Fruit fly (Drosophila melanogaster) whole organism, embryonic: ENCODE data around the gene Cka.
"Not testable (repeated sequence)": the region's sequence is repeated elsewhere in the genome, so short reads cannot be mapped to it uniquely, and the experiment has no call there.

ENCODE experiments used
- CG10267 ChIP-seq: fragments of 200-800 bp; sonication (Bioruptor generic); optimal IDR thresholded peaks from 2 replicates; lab custom pipeline; 2018; ENCODE audit warnings: missing biosample characterization, mild to moderate bottlenecking, missing genetic modification characterization, moderate library complexity
- CG11093 ChIP-seq: fragments of 200-800 bp; sonication (Bioruptor generic); IDR thresholded peaks from 3 replicates; pipeline ENCODE4 v1.3.6; 2022; ENCODE audit warnings: missing biosample characterization, missing genetic modification characterization
- CG11504 ChIP-seq: fragments of 200-800 bp; sonication (Bioruptor generic); optimal IDR thresholded peaks from 3 replicates; lab custom pipeline; 2019; ENCODE audit warnings: missing biosample characterization, mild to moderate bottlenecking, missing genetic modification characterization, moderate library complexity
- CG13775 ChIP-seq: fragments of 200-800 bp; sonication (Bioruptor generic); optimal IDR thresholded peaks from 3 replicates; lab custom pipeline; 2017; ENCODE audit warnings: missing biosample characterization, mild to moderate bottlenecking, missing genetic modification characterization
- CG14050 ChIP-seq: fragments of 200-800 bp; sonication (Bioruptor generic); IDR thresholded peaks from 3 replicates; pipeline ENCODE4 v1.3.6; 2022; ENCODE audit warnings: missing biosample characterization, missing genetic modification characterization
- CG14860 ChIP-seq: fragments of 200-800 bp; sonication (Bioruptor generic); IDR thresholded peaks from 3 replicates; pipeline ENCODE4 v1.3.6; 2022; ENCODE audit warnings: missing biosample characterization, missing genetic modification characterization; ENCODE audit not compliant: partially characterized antibody
- CG31388 ChIP-seq: fragments of 200-800 bp; sonication (Bioruptor generic); optimal IDR thresholded peaks from 2 replicates; lab custom pipeline; 2016; ENCODE audit warnings: missing biosample characterization, missing genetic modification characterization
- CG3407 ChIP-seq: fragments of 200-800 bp; sonication (Bioruptor generic); optimal IDR thresholded peaks from 2 replicates; lab custom pipeline; 2018; ENCODE audit warnings: missing biosample characterization, mild to moderate bottlenecking, missing genetic modification characterization
- CG3847 ChIP-seq: fragments of 200-800 bp; sonication (Bioruptor generic); IDR thresholded peaks from 2 replicates; pipeline ENCODE4 v1.3.6; 2022; ENCODE audit warnings: missing biosample characterization, missing genetic modification characterization
- CG4282 ChIP-seq: fragments of 200-800 bp; sonication (Bioruptor generic); optimal IDR thresholded peaks from 2 replicates; lab custom pipeline; 2016; ENCODE audit warnings: missing biosample characterization, missing genetic modification characterization
- CG4617 ChIP-seq: fragments of 200-800 bp; sonication (Bioruptor generic); optimal IDR thresholded peaks from 3 replicates; lab custom pipeline; 2016; ENCODE audit warnings: missing biosample characterization, missing genetic modification characterization, borderline replicate concordance
- CG6254 ChIP-seq: fragments of 200-800 bp; sonication (Bioruptor generic); optimal IDR thresholded peaks from 3 replicates; lab custom pipeline; 2017; ENCODE audit warnings: mild to moderate bottlenecking, missing biosample characterization, missing genetic modification reagents, missing genetic modification characterization
- CG7372 ChIP-seq: fragments of 200-800 bp; sonication (Bioruptor generic); IDR thresholded peaks from 2 replicates; pipeline ENCODE4 v1.3.6; 2022; ENCODE audit warnings: missing biosample characterization, missing genetic modification characterization
- CG8765 ChIP-seq: fragments of 200-800 bp; sonication (Bioruptor generic); IDR thresholded peaks from 2 replicates; pipeline ENCODE4 v1.3.6; 2022; ENCODE audit warnings: missing biosample characterization, missing genetic modification characterization
- CG9817 ChIP-seq: fragments of 200-800 bp; sonication (Bioruptor generic); optimal IDR thresholded peaks from 2 replicates; lab custom pipeline; 2018; ENCODE audit warnings: missing biosample characterization, mild to moderate bottlenecking, missing genetic modification characterization, moderate library complexity
- CkIIα-i1 ChIP-seq: fragments of 200-800 bp; sonication (Bioruptor generic); IDR thresholded peaks from 2 replicates; pipeline ENCODE4 v1.3.6; 2022; ENCODE audit warnings: missing biosample characterization, missing genetic modification characterization
- Dref ChIP-seq: fragments of 200-800 bp; sonication (Bioruptor generic); IDR thresholded peaks from 2 replicates; pipeline ENCODE4 v1.3.6; 2022; ENCODE audit warnings: missing biosample characterization, missing genetic modification characterization
- Ets65A ChIP-seq: fragments of 200-800 bp; sonication (Bioruptor generic); peaks from one replicate; lab custom pipeline; 2016; ENCODE audit warnings: missing biosample characterization, missing genetic modification characterization
- Hmr ChIP-seq: fragments of 200-800 bp; sonication (Bioruptor generic); optimal IDR thresholded peaks from 3 replicates; lab custom pipeline; 2017; ENCODE audit warnings: mild to moderate bottlenecking, missing biosample characterization, missing genetic modification reagents, missing genetic modification characterization
- Jarid2 ChIP-seq: fragments of 200-800 bp; sonication (Bioruptor generic); optimal IDR thresholded peaks from 3 replicates; lab custom pipeline; 2017; ENCODE audit warnings: mild to moderate bottlenecking, missing biosample characterization, missing genetic modification reagents, missing genetic modification characterization
- Med ChIP-seq: fragments of 200-800 bp; sonication (Bioruptor generic); peaks from one replicate; lab custom pipeline; 2016; ENCODE audit warnings: missing biosample characterization, missing genetic modification characterization, mild to moderate bottlenecking, inconsistent platforms, moderate library complexity
- ac ChIP-seq: fragments of 200-800 bp; sonication (Bioruptor generic); optimal IDR thresholded peaks from 3 replicates; lab custom pipeline; 2017; ENCODE audit warnings: missing biosample characterization, mild to moderate bottlenecking, missing genetic modification characterization
- al ChIP-seq: fragments of 200-800 bp; sonication (Bioruptor generic); IDR thresholded peaks from 2 replicates; pipeline ENCODE4 v1.3.6; 2022; ENCODE audit warnings: missing biosample characterization, missing genetic modification characterization
- bigmax ChIP-seq: fragments of 200-800 bp; sonication (Bioruptor generic); optimal IDR thresholded peaks from 2 replicates; lab custom pipeline; 2018; ENCODE audit warnings: missing biosample characterization, mild to moderate bottlenecking, missing genetic modification characterization
- bsh ChIP-seq, 2 experiments: fragments of 200-800 bp; sonication (Bioruptor generic); optimal IDR thresholded peaks; 2 replicates each; lab custom pipeline; 2017 to 2018; ENCODE audit warnings: mild to moderate bottlenecking in 2 of 2, missing biosample characterization in 2 of 2, missing genetic modification characterization in 2 of 2, moderate library complexity in 1 of 2
- cad ChIP-seq: fragments of >200 bp; optimal IDR thresholded peaks from 2 replicates; lab custom pipeline; 2017; ENCODE audit warnings: missing biosample characterization, missing genetic modification characterization
- cg ChIP-seq: fragments of 200-800 bp; sonication (Bioruptor generic); optimal IDR thresholded peaks from 3 replicates; lab custom pipeline; 2019; ENCODE audit warnings: missing biosample characterization, mild to moderate bottlenecking, missing genetic modification characterization, moderate library complexity
- crol ChIP-seq: fragments of 200-800 bp; sonication (Bioruptor generic); IDR thresholded peaks from 2 replicates; pipeline ENCODE4 v1.3.6; 2022; ENCODE audit warnings: missing biosample characterization, missing genetic modification characterization
- dmrt99B ChIP-seq: fragments of 200-800 bp; sonication (Bioruptor generic); optimal IDR thresholded peaks from 2 replicates; lab custom pipeline; 2018; ENCODE audit warnings: missing biosample characterization, mild to moderate bottlenecking, missing genetic modification characterization, moderate library complexity
- exex ChIP-seq: fragments of 200-800 bp; sonication (Bioruptor generic); optimal IDR thresholded peaks from 4 replicates; lab custom pipeline; 2018; ENCODE audit warnings: missing biosample characterization, mild to moderate bottlenecking, missing genetic modification characterization, moderate library complexity
- fd3F ChIP-seq: fragments of 200-800 bp; sonication (Bioruptor generic); optimal IDR thresholded peaks from 2 replicates; lab custom pipeline; 2018; ENCODE audit warnings: missing biosample characterization, mild to moderate bottlenecking, missing genetic modification characterization, moderate library complexity
- fd96Cb ChIP-seq: fragments of 200-800 bp; sonication (Bioruptor generic); optimal IDR thresholded peaks from 2 replicates; lab custom pipeline; 2018; ENCODE audit warnings: missing biosample characterization, mild to moderate bottlenecking, missing genetic modification characterization, moderate library complexity
- gcm2 ChIP-seq: fragments of 200-800 bp; sonication (Bioruptor generic); optimal IDR thresholded peaks from 2 replicates; lab custom pipeline; 2016; ENCODE audit warnings: missing biosample characterization, missing genetic modification characterization
- grn ChIP-seq: fragments of 200-800 bp; sonication (Bioruptor generic); optimal IDR thresholded peaks from 3 replicates; lab custom pipeline; 2017; ENCODE audit warnings: missing biosample characterization, missing genetic modification characterization
- gro ChIP-seq: fragments of 200-800 bp; sonication (Bioruptor generic); optimal IDR thresholded peaks from 2 replicates; lab custom pipeline; 2016; ENCODE audit warnings: missing biosample characterization, missing genetic modification characterization
- gt ChIP-seq: fragments of 200-800 bp; sonication (Bioruptor generic); IDR thresholded peaks from 2 replicates; pipeline ENCODE4 v1.3.6; 2022; ENCODE audit warnings: missing biosample characterization, missing genetic modification characterization
- lbe ChIP-seq: fragments of 200-800 bp; sonication (Bioruptor generic); optimal IDR thresholded peaks from 2 replicates; lab custom pipeline; 2016; ENCODE audit warnings: missing biosample characterization, mild to moderate bottlenecking, missing genetic modification characterization
- lmd ChIP-seq: fragments of 200-800 bp; sonication (Bioruptor generic); IDR thresholded peaks from 2 replicates; pipeline ENCODE4 v1.3.6; 2022; ENCODE audit warnings: missing biosample characterization, missing genetic modification characterization
- oc ChIP-seq: fragments of 200-800 bp; sonication (Bioruptor generic); optimal IDR thresholded peaks from 2 replicates; lab custom pipeline; 2018; ENCODE audit warnings: missing biosample characterization, mild to moderate bottlenecking, missing genetic modification characterization, moderate library complexity
- pho ChIP-seq: fragments of 200-800 bp; sonication (Bioruptor generic); optimal IDR thresholded peaks from 2 replicates; lab custom pipeline; 2016; ENCODE audit warnings: missing biosample characterization, missing genetic modification characterization
- phol ChIP-seq: fragments of 200-800 bp; sonication (Bioruptor generic); optimal IDR thresholded peaks from 3 replicates; lab custom pipeline; 2018; ENCODE audit warnings: missing biosample characterization, mild to moderate bottlenecking, missing genetic modification characterization, moderate library complexity
- pros ChIP-seq: fragments of 200-800 bp; sonication (Bioruptor generic); optimal IDR thresholded peaks from 3 replicates; lab custom pipeline; 2019; ENCODE audit warnings: missing biosample characterization, mild to moderate bottlenecking, missing genetic modification characterization, moderate library complexity
- row ChIP-seq: fragments of 200-800 bp; sonication (Bioruptor generic); IDR thresholded peaks from 3 replicates; pipeline ENCODE4 v1.3.6; 2022; ENCODE audit warnings: missing biosample characterization, missing genetic modification characterization
- slou ChIP-seq: fragments of 200-800 bp; sonication (Bioruptor generic); optimal IDR thresholded peaks from 3 replicates; lab custom pipeline; 2016; ENCODE audit warnings: missing biosample characterization, missing genetic modification characterization
- slp2 ChIP-seq: fragments of 200-800 bp; sonication (Bioruptor generic); optimal IDR thresholded peaks from 2 replicates; lab custom pipeline; 2016; ENCODE audit warnings: missing biosample characterization, missing genetic modification characterization
- trem ChIP-seq: fragments of 200-800 bp; optimal IDR thresholded peaks from 3 replicates; lab custom pipeline; 2019; ENCODE audit warnings: missing biosample characterization, mild to moderate bottlenecking, missing genetic modification characterization, moderate library complexity
- unc-4 ChIP-seq: fragments of 200-800 bp; sonication (Bioruptor generic); IDR thresholded peaks from 2 replicates; pipeline ENCODE4 v1.3.6; 2022; ENCODE audit warnings: missing biosample characterization, missing genetic modification characterization; ENCODE audit not compliant: partially characterized antibody

The Cka gene

dm6 chr2L:7983646-7984045 lies 46.9 kb upstream of the Cka start, which contains the start of gene CG7231:
CG7231 (plus strand) TSS chr2L:7983946.
- TF ChIP-seq phol (tag; lab: Kevin White, UChicago); CG4282 (GFP tag; lab: Kevin White, UChicago); Dref: not testable (repeated sequence)

- TF ChIP-seq gt (GFP tag; lab: Robert Waterston, UW): no peak
- no peak for TF ChIP-seq pho (GFP tag; lab: Kevin White, UChicago)
- TF ChIP-seq CG7372 (GFP tag; lab: Robert Waterston, UW): no peak
- no peak for TF ChIP-seq gcm2 (GFP tag; lab: Kevin White, UChicago)
- TF ChIP-seq cad (GFP tag; lab: Kevin White, UChicago): no peak
- peak; percentile 43 for TF ChIP-seq trem (tag; lab: Kevin White, UChicago)
- TF ChIP-seq CG3847 (GFP tag; lab: Robert Waterston, UW): peak; percentile 63
- TF ChIP-seq slou (GFP tag; lab: Kevin White, UChicago): no peak
- TF ChIP-seq grn (GFP tag; lab: Kevin White, UChicago): peak; percentile 82
- peak; percentile 7; the same call in 1 of the 3 replicates for TF ChIP-seq row
- TF ChIP-seq bigmax (GFP tag; lab: Kevin White, UChicago): no peak
- TF ChIP-seq CG14050 (GFP tag; lab: Robert Waterston, UW): no peak; the same call in 2 of the 3 replicates
- no peak for TF ChIP-seq CG13775 (GFP tag; lab: Kevin White, UChicago)
- peak; percentile 85 for TF ChIP-seq Med (GFP tag; lab: Kevin White, UChicago)
- TF ChIP-seq CG11093 (GFP tag; lab: Robert Waterston, UW): no peak
- no peak; the same call in 1 of the 2 replicates for TF ChIP-seq crol (GFP tag; lab: Robert Waterston, UW)
- no peak for TF ChIP-seq al (GFP tag; lab: Robert Waterston, UW)
- no peak for TF ChIP-seq pros (GFP tag; lab: Kevin White, UChicago)
- TF ChIP-seq CG3407: no peak
- peak; percentile 40 for TF ChIP-seq gro
- no peak for TF ChIP-seq CG4617 (GFP tag; lab: Kevin White, UChicago)
- no peak for TF ChIP-seq Ets65A (GFP tag; lab: Kevin White, UChicago)
- no peak for TF ChIP-seq bsh (GFP tag; optimal IDR thresholded peaks at IDR 0.05; lab: Kevin White, UChicago)
- no peak for TF ChIP-seq CkIIα-i1
- no peak for TF ChIP-seq lmd (GFP tag; lab: Robert Waterston, UW)
- TF ChIP-seq fd3F: no peak
- TF ChIP-seq lbe (GFP tag; lab: Kevin White, UChicago): no peak
- TF ChIP-seq Hmr: peak; percentile 62
- no peak for TF ChIP-seq CG6254
- no peak for TF ChIP-seq dmrt99B (tag; lab: Kevin White, UChicago)
- TF ChIP-seq CG11504 (tag; lab: Kevin White, UChicago): peak; percentile 31
- 0 out of 2 replicates have a peak, but pooled peaks have one; percentile 16 for TF ChIP-seq unc-4 (GFP tag; lab: Robert Waterston, UW)
- no peak for TF ChIP-seq CG4282 (GFP tag; lab: Kevin White, UChicago)
- TF ChIP-seq Jarid2 (GFP tag; lab: Kevin White, UChicago): peak; percentile 86
- no peak for TF ChIP-seq oc (tag; lab: Kevin White, UChicago)
- TF ChIP-seq cg: peak; percentile 38
- no peak for TF ChIP-seq CG31388
- TF ChIP-seq CG14860 (GFP tag; lab: Robert Waterston, UW): no peak
- TF ChIP-seq CG9817 (tag; lab: Kevin White, UChicago): no peak
- no peak for TF ChIP-seq fd96Cb (tag; lab: Kevin White, UChicago)
- TF ChIP-seq CG10267 (tag; lab: Kevin White, UChicago): peak; percentile 12
- no peak for TF ChIP-seq CG8765 (GFP tag; lab: Robert Waterston, UW)
- TF ChIP-seq ac (GFP tag; lab: Kevin White, UChicago): no peak
- TF ChIP-seq exex (tag; lab: Kevin White, UChicago): peak; percentile 87
- no peak for TF ChIP-seq slp2 (GFP tag; lab: Kevin White, UChicago)
Measured at dm6 chr2L:7984059-7984800, 46.3 kb upstream of the Cka start, which contains the start of gene Snoo. Snoo (minus strand) TSS chr2L:7984196.
